Worm (Caenorhabditis elegans) whole organism, L1 larva: ENCODE data around the gene gst-19.

Experiments used
- C04F5.9 ChIP-seq: sonication (generic microtip); optimal IDR thresholded peaks from 2 replicates; lab custom pipeline; 2016; ENCODE audit warnings: missing genetic modification characterization, missing compliant biosample characterization
- C16A3.4 ChIP-seq: fragments of 150-350 bp; optimal IDR thresholded peaks from 2 replicates; lab custom pipeline; 2014; ENCODE audit warnings: missing biosample characterization, missing genetic modification characterization
- alr-1 ChIP-seq: fragments of 200-800 bp; sonication (Bioruptor generic); optimal IDR thresholded peaks from 2 replicates; lab custom pipeline; 2018; ENCODE audit warnings: borderline replicate concordance, mild to moderate bottlenecking, missing genetic modification characterization, missing compliant biosample characterization
- ceh-63 ChIP-seq: fragments of 200-800 bp; sonication (Bioruptor generic); optimal IDR thresholded peaks from 2 replicates; lab custom pipeline; 2018; ENCODE audit warnings: mild to moderate bottlenecking, missing genetic modification characterization, missing compliant biosample characterization
- ceh-82 ChIP-seq, 3 experiments: fragments of 150-350 bp in 1 of 3; sonication (generic microtip) in 2 of 3; optimal IDR thresholded peaks; 2 replicates each; lab custom pipeline; 2014 to 2017; ENCODE audit warnings: missing biosample characterization in 3 of 3, missing genetic modification characterization in 3 of 3
- ceh-88 ChIP-seq: fragments of 200-800 bp; sonication (Bioruptor generic); IDR thresholded peaks from 2 replicates; pipeline ENCODE4 v1.3.6; 2022; ENCODE audit warnings: missing genetic modification characterization, missing compliant biosample characterization
- ceh-90 ChIP-seq: sonication (generic microtip); optimal IDR thresholded peaks from 2 replicates; lab custom pipeline; 2016; ENCODE audit warnings: missing genetic modification characterization, missing compliant biosample characterization
- ces-1 ChIP-seq: fragments of 150-350 bp; optimal IDR thresholded peaks from 2 replicates; lab custom pipeline; 2014; ENCODE audit warnings: missing biosample characterization, missing genetic modification reagents, missing genetic modification characterization
- dpl-1 ChIP-seq, 3 experiments: fragments of 150-350 bp in 2 of 3; sonication (generic microtip) in 1 of 3; optimal IDR thresholded peaks; 2 replicates each; lab custom pipeline; 2014 to 2017; ENCODE audit warnings: missing biosample characterization in 3 of 3, missing genetic modification characterization in 3 of 3, missing genetic modification reagents in 3 of 3
- efl-1 ChIP-seq, 4 experiments: fragments of 150-350 bp; optimal IDR thresholded peaks in 3 of 4; peaks in 1 of 4; 1 replicate in 1 of 4; 2 replicates in 3 of 4; lab custom pipeline; 2014; ENCODE audit warnings: missing biosample characterization in 2 of 4, missing genetic modification characterization in 2 of 4, missing genetic modification reagents in 2 of 4
- elt-2 ChIP-seq: sonication (generic microtip); optimal IDR thresholded peaks from 2 replicates; lab custom pipeline; 2016; ENCODE audit warnings: missing genetic modification characterization, mild to moderate bottlenecking, inconsistent platforms, missing compliant biosample characterization, missing genetic modification reagents
- fkh-4 ChIP-seq: sonication (generic microtip); optimal IDR thresholded peaks from 2 replicates; lab custom pipeline; 2016; ENCODE audit warnings: missing compliant biosample characterization, missing genetic modification characterization, borderline replicate concordance
- fkh-8 ChIP-seq: sonication (generic microtip); optimal IDR thresholded peaks from 2 replicates; lab custom pipeline; 2016; ENCODE audit warnings: mild to moderate bottlenecking, missing genetic modification characterization, missing compliant biosample characterization
- fos-1 ChIP-seq: fragments of 150-350 bp; optimal IDR thresholded peaks from 2 replicates; lab custom pipeline; 2014; ENCODE audit warnings: missing biosample characterization, missing genetic modification characterization
- hlh-17 ChIP-seq: fragments of 200-800 bp; sonication (Bioruptor generic); optimal IDR thresholded peaks from 2 replicates; lab custom pipeline; 2018; ENCODE audit warnings: missing genetic modification characterization, mild to moderate bottlenecking, missing compliant biosample characterization, moderate library complexity, borderline replicate concordance
- irx-1 ChIP-seq: sonication (generic microtip); optimal IDR thresholded peaks from 2 replicates; lab custom pipeline; 2016; ENCODE audit warnings: missing genetic modification characterization, missing compliant biosample characterization
- isw-1 ChIP-seq: fragments of 200-800 bp; sonication (Bioruptor generic); IDR thresholded peaks from 2 replicates; pipeline ENCODE4 v1.3.6; 2022; ENCODE audit warnings: missing genetic modification characterization, missing compliant biosample characterization
- jun-1 ChIP-seq: fragments of 150-350 bp; optimal IDR thresholded peaks from 2 replicates; lab custom pipeline; 2014; ENCODE audit warnings: missing biosample characterization, missing genetic modification reagents, missing genetic modification characterization
- lin-13 ChIP-seq: fragments of 150-350 bp; optimal IDR thresholded peaks from 2 replicates; lab custom pipeline; 2014; ENCODE audit warnings: missing biosample characterization, missing genetic modification reagents, missing genetic modification characterization
- lin-14 ChIP-seq: fragments of 200-800 bp; sonication (Bioruptor generic); optimal IDR thresholded peaks from 2 replicates; lab custom pipeline; 2018; ENCODE audit warnings: mild to moderate bottlenecking, missing genetic modification characterization, moderate library complexity, missing compliant biosample characterization
- lin-35 ChIP-seq, 2 experiments: fragments of 150-350 bp; optimal IDR thresholded peaks; 2 replicates each; lab custom pipeline; 2014; ENCODE audit warnings: missing biosample characterization in 2 of 2, missing genetic modification characterization in 2 of 2, missing genetic modification reagents in 2 of 2
- lin-39 ChIP-seq: fragments of 150-350 bp; optimal IDR thresholded peaks from 2 replicates; lab custom pipeline; 2014; ENCODE audit warnings: missing biosample characterization, missing genetic modification reagents, missing genetic modification characterization
- lsy-2 ChIP-seq, 2 experiments: fragments of 150-350 bp; optimal IDR thresholded peaks; 2 replicates each; lab custom pipeline; 2014; ENCODE audit warnings: missing biosample characterization in 2 of 2, missing genetic modification characterization in 2 of 2
- mab-9 ChIP-seq: fragments of 200-800 bp; sonication (Bioruptor generic); IDR thresholded peaks from 2 replicates; pipeline ENCODE4 v1.3.6; 2022; ENCODE audit warnings: missing genetic modification reagents, missing genetic modification characterization, missing compliant biosample characterization
- mep-1 ChIP-seq: fragments of 150-350 bp; optimal IDR thresholded peaks from 2 replicates; lab custom pipeline; 2014; ENCODE audit warnings: missing biosample characterization, missing genetic modification characterization
- nhr-11 ChIP-seq: fragments of 150-350 bp; optimal IDR thresholded peaks from 2 replicates; lab custom pipeline; 2014; ENCODE audit warnings: missing biosample characterization, missing genetic modification characterization
- nhr-12 ChIP-seq: sonication (generic microtip); optimal IDR thresholded peaks from 2 replicates; lab custom pipeline; 2017; ENCODE audit warnings: missing biosample characterization, missing genetic modification characterization
- nhr-20 ChIP-seq: sonication (generic microtip); optimal IDR thresholded peaks from 2 replicates; lab custom pipeline; 2016; ENCODE audit warnings: mild to moderate bottlenecking, missing genetic modification characterization, missing compliant biosample characterization
- nhr-28 ChIP-seq: fragments of 150-350 bp; optimal IDR thresholded peaks from 2 replicates; lab custom pipeline; 2014; ENCODE audit warnings: missing biosample characterization, missing genetic modification characterization
- nhr-71 ChIP-seq: sonication (generic microtip); optimal IDR thresholded peaks from 2 replicates; lab custom pipeline; 2016; ENCODE audit warnings: mild to moderate bottlenecking, missing genetic modification characterization, moderate library complexity, missing compliant biosample characterization
- nhr-76 ChIP-seq: sonication (generic microtip); optimal IDR thresholded peaks from 2 replicates; lab custom pipeline; 2017; ENCODE audit warnings: missing biosample characterization, missing genetic modification characterization
- nhr-77 ChIP-seq: fragments of 150-350 bp; optimal IDR thresholded peaks from 2 replicates; lab custom pipeline; 2014; ENCODE audit warnings: missing biosample characterization, missing genetic modification characterization
- nhr-85 ChIP-seq: sonication (generic microtip); peaks from one replicate; lab custom pipeline; 2016; ENCODE audit warnings: missing genetic modification characterization, inconsistent platforms, missing compliant biosample characterization
- pag-3 ChIP-seq: sonication (generic microtip); optimal IDR thresholded peaks from 2 replicates; lab custom pipeline; 2017; ENCODE audit warnings: missing genetic modification characterization, mild to moderate bottlenecking, missing compliant biosample characterization, antibody characterized with exemption, borderline replicate concordance; ENCODE audit not compliant: insufficient read depth
- pax-3 ChIP-seq: fragments of 200-800 bp; sonication (Bioruptor generic); optimal IDR thresholded peaks from 2 replicates; lab custom pipeline; 2018; ENCODE audit warnings: mild to moderate bottlenecking, missing genetic modification characterization, moderate library complexity, missing compliant biosample characterization
- pqm-1 ChIP-seq: sonication (generic microtip); optimal IDR thresholded peaks from 3 replicates; lab custom pipeline; 2017; ENCODE audit warnings: missing biosample characterization, missing genetic modification characterization
- rnt-1 ChIP-seq: sonication (generic microtip); optimal IDR thresholded peaks from 2 replicates; lab custom pipeline; 2016; ENCODE audit warnings: mild to moderate bottlenecking, missing genetic modification characterization, moderate library complexity, missing compliant biosample characterization
- skn-1 ChIP-seq: fragments of 150-350 bp; optimal IDR thresholded peaks from 2 replicates; lab custom pipeline; 2014; ENCODE audit warnings: missing biosample characterization, missing genetic modification characterization
- snu-23 ChIP-seq: sonication (generic microtip); optimal IDR thresholded peaks from 2 replicates; lab custom pipeline; 2016; ENCODE audit warnings: missing genetic modification characterization, missing compliant biosample characterization
- sox-4 ChIP-seq: sonication (generic microtip); optimal IDR thresholded peaks from 2 replicates; lab custom pipeline; 2016; ENCODE audit warnings: missing genetic modification characterization, missing compliant biosample characterization
- sptf-1 ChIP-seq: fragments of 150-350 bp; optimal IDR thresholded peaks from 2 replicates; lab custom pipeline; 2014; ENCODE audit warnings: missing biosample characterization, missing genetic modification characterization
- unc-130 ChIP-seq: fragments of 150-350 bp; optimal IDR thresholded peaks from 2 replicates; lab custom pipeline; 2017; ENCODE audit warnings: missing biosample characterization, missing genetic modification characterization, inconsistent platforms
- unc-62 ChIP-seq: fragments of 150-350 bp; optimal IDR thresholded peaks from 2 replicates; lab custom pipeline; 2014; ENCODE audit warnings: missing biosample characterization, missing genetic modification reagents, missing genetic modification characterization
- unc-98 ChIP-seq: fragments of 200-800 bp; sonication (Bioruptor generic); IDR thresholded peaks from 2 replicates; pipeline ENCODE4 v1.3.6; 2022; ENCODE audit warnings: missing genetic modification characterization, missing compliant biosample characterization
- vab-15 ChIP-seq: sonication (generic microtip); optimal IDR thresholded peaks from 2 replicates; lab custom pipeline; 2017; ENCODE audit warnings: missing genotype, mild to moderate bottlenecking, missing genetic modification characterization, missing compliant biosample characterization
- ztf-11 ChIP-seq, 2 experiments: sonication (generic microtip); optimal IDR thresholded peaks; 2 replicates each; lab custom pipeline; 2016 to 2017; ENCODE audit warnings: missing genetic modification characterization in 2 of 2, missing biosample characterization in 1 of 2, missing compliant biosample characterization in 1 of 2
- ztf-4 ChIP-seq: fragments of 150-350 bp; optimal IDR thresholded peaks from 2 replicates; lab custom pipeline; 2014; ENCODE audit warnings: missing biosample characterization, missing genetic modification characterization

gst-19 gene

ce11 chrII:13617808-13618207 is 9.1 kb downstream of the gst-19 start, which contains the start of gene gst-12:
Gene gst-12, minus strand, starts transcription at chrII:13618061.
- peak; percentile 4 for TF ChIP-seq snu-23 (GFP tag; lab: Kevin White, UChicago)
- TF ChIP-seq elt-2 (tag; lab: Kevin White, UChicago): no peak
- TF ChIP-seq nhr-71 (tag; lab: Kevin White, UChicago): peak; percentile 29
- peak; percentile 50 for TF ChIP-seq lin-14 (GFP tag; lab: Kevin White, UChicago)
- TF ChIP-seq skn-1 (tag; lab: Kevin White, UChicago): peak; percentile 86
- peak; percentile 2 for TF ChIP-seq fkh-8
- no peak for TF ChIP-seq hlh-17 (GFP tag; lab: Kevin White, UChicago)
- TF ChIP-seq nhr-77 (tag; lab: Kevin White, UChicago): no peak
- TF ChIP-seq ces-1: no peak
- peak; percentile 71 for TF ChIP-seq nhr-20
- TF ChIP-seq nhr-85: peak; percentile 77

ce11 chrII:13616000-13616399 is 10.9 kb downstream of the gst-19 start, which contains the start of gene gst-14:
Gene gst-14, minus strand, starts transcription at chrII:13616100.
- peak; percentile 12 for TF ChIP-seq nhr-71 (tag; lab: Kevin White, UChicago)
- TF ChIP-seq nhr-20: peak; percentile 72
- TF ChIP-seq alr-1 (tag; lab: Kevin White, UChicago): no peak
- TF ChIP-seq fos-1 (tag; lab: Kevin White, UChicago): no peak

ce11 chrII:13614516-13614915 is 12.4 kb downstream of the gst-19 start:
- TF ChIP-seq dpl-1 (GFP tag; optimal IDR thresholded peaks at IDR 0.05; lab: Kevin White, UChicago) (no peak), pag-3 (no peak), lin-35 (GFP tag; optimal IDR thresholded peaks at IDR 0.05; lab: Kevin White, UChicago) (no peak), unc-98 (GFP tag; lab: Robert Waterston, UW) (no peak), lin-14 (GFP tag; lab: Kevin White, UChicago) (peak; percentile 70), lin-39 (no peak), isw-1 (GFP tag; lab: Robert Waterston, UW) (no peak), nhr-12 (tag; lab: Kevin White, UChicago) (no peak), lin-13 (no peak), fkh-4 (no peak), nhr-71 (tag; lab: Kevin White, UChicago) (peak; percentile 20), pax-3 (tag; lab: Kevin White, UChicago) (no peak), vab-15 (tag; lab: Kevin White, UChicago) (no peak), ztf-4 (no peak), sox-4 (tag; lab: Kevin White, UChicago) (no peak), ceh-82 (tag; optimal IDR thresholded peaks at IDR 0.05; lab: Kevin White, UChicago) (no peak), pqm-1 (no peak), ceh-63 (GFP tag; lab: Kevin White, UChicago) (no peak), ceh-88 (no peak), mep-1 (tag; lab: Kevin White, UChicago) (no peak), alr-1 (tag; lab: Kevin White, UChicago) (no peak), sptf-1 (tag; lab: Kevin White, UChicago) (no peak), ztf-11 (tag; optimal IDR thresholded peaks at IDR 0.05; lab: Kevin White, UChicago) (no peak), unc-62 (no peak), irx-1 (no peak), nhr-20 (peak; percentile 13), efl-1 (optimal IDR thresholded peaks at IDR 0.05; lab: Kevin White, UChicago) (no peak), efl-1 (GFP tag; optimal IDR thresholded peaks at IDR 0.05 in 1 of 2; lab: Kevin White, UChicago) (no peak), fos-1 (tag; lab: Kevin White, UChicago) (no peak), ceh-90 (tag; lab: Kevin White, UChicago) (no peak), mab-9 (GFP tag; lab: Robert Waterston, UW) (no peak), nhr-11 (tag; lab: Kevin White, UChicago) (no peak), nhr-28 (tag; lab: Kevin White, UChicago) (no peak), unc-130 (tag; lab: Kevin White, UChicago) (no peak), C16A3.4 (tag; lab: Kevin White, UChicago) (no peak), nhr-85 (peak; percentile 84), nhr-76 (tag; lab: Kevin White, UChicago) (no peak), skn-1 (tag; lab: Kevin White, UChicago) (no peak), rnt-1 (no peak), lsy-2 (tag; optimal IDR thresholded peaks at IDR 0.05; lab: Kevin White, UChicago) (no peak), C04F5.9 (no peak), elt-2 (tag; lab: Kevin White, UChicago) (no peak), fkh-8 (peak; percentile 4), jun-1 (tag; lab: Kevin White, UChicago) (no peak)
